Worm (Caenorhabditis elegans) whole organism, L1 larva: Measurements from ENCODE around the gene T04F8.2.
A peak's percentile ranks its signal among the peaks of the same experiment; 100 is the strongest.

Experiments
- fos-1 ChIP-seq: fragments of 150-350 bp; optimal IDR thresholded peaks from 2 replicates; lab custom pipeline; 2014; ENCODE audit warnings: missing biosample characterization, missing genetic modification characterization
- nhr-19 ChIP-seq: fragments of 200-800 bp; sonication (Bioruptor generic); conservative IDR thresholded peaks from 2 replicates; pipeline ENCODE4 v1.3.6; 2022; ENCODE audit warnings: missing genetic modification characterization, missing compliant biosample characterization
- ztf-11 ChIP-seq, 2 experiments: sonication (generic microtip); optimal IDR thresholded peaks; 2 replicates each; lab custom pipeline; 2016 to 2017; ENCODE audit warnings: missing genetic modification characterization in 2 of 2, missing biosample characterization in 1 of 2, missing compliant biosample characterization in 1 of 2

ce11 chrX:11605766-11606490, 50.4 kb downstream of the T04F8.2 start:
- peak; percentile 39 for TF ChIP-seq fos-1 (tag; lab: Kevin White, UChicago)
- peak; percentile 87 for TF ChIP-seq nhr-19
- TF ChIP-seq ztf-11 (tag; optimal IDR thresholded peaks at IDR 0.05; lab: Kevin White, UChicago), result peak; percentile 82 to 90
